Fruit fly (Drosophila melanogaster) whole organism, embryonic: Measurements from ENCODE around the gene CG11843.
A peak's percentile ranks its signal among the peaks of the same experiment; 100 is the strongest.

ENCODE experiments used
- Asciz ChIP-seq: fragments of 200-800 bp; sonication (Bioruptor generic); optimal IDR thresholded peaks from 2 replicates; lab custom pipeline; 2017; ENCODE audit warnings: missing biosample characterization, mild to moderate bottlenecking, missing genetic modification characterization, missing genetic modification reagents
- CG10654 ChIP-seq: fragments of 200-800 bp; sonication (Bioruptor generic); optimal IDR thresholded peaks from 2 replicates; lab custom pipeline; 2016; ENCODE audit warnings: missing biosample characterization, missing genetic modification characterization
- CG11504 ChIP-seq: fragments of 200-800 bp; sonication (Bioruptor generic); optimal IDR thresholded peaks from 3 replicates; lab custom pipeline; 2019; ENCODE audit warnings: missing biosample characterization, mild to moderate bottlenecking, missing genetic modification characterization, moderate library complexity
- CG12219 ChIP-seq: fragments of 200-800 bp; sonication (Bioruptor generic); optimal IDR thresholded peaks from 3 replicates; lab custom pipeline; 2018; ENCODE audit warnings: missing biosample characterization, mild to moderate bottlenecking, missing genetic modification characterization
- CG1233 ChIP-seq: fragments of 200-800 bp; sonication (Bioruptor generic); optimal IDR thresholded peaks from 4 replicates; lab custom pipeline; 2018; ENCODE audit warnings: missing biosample characterization, mild to moderate bottlenecking, missing genetic modification characterization
- CG13624 ChIP-seq: fragments of 200-800 bp; sonication (Bioruptor generic); optimal IDR thresholded peaks from 2 replicates; lab custom pipeline; 2016; ENCODE audit warnings: missing biosample characterization, missing genetic modification characterization
- CG14014 ChIP-seq: fragments of 200-800 bp; sonication (Bioruptor generic); IDR thresholded peaks from 2 replicates; pipeline ENCODE4 v1.3.6; 2022; ENCODE audit warnings: missing biosample characterization, missing genetic modification characterization
- CG14050 ChIP-seq: fragments of 200-800 bp; sonication (Bioruptor generic); IDR thresholded peaks from 3 replicates; pipeline ENCODE4 v1.3.6; 2022; ENCODE audit warnings: missing biosample characterization, missing genetic modification characterization
- CG2875 ChIP-seq: fragments of 200-800 bp; sonication (Bioruptor generic); optimal IDR thresholded peaks from 2 replicates; lab custom pipeline; 2017; ENCODE audit warnings: missing biosample characterization, mild to moderate bottlenecking, missing genetic modification characterization, missing genetic modification reagents
- CG31365 ChIP-seq: fragments of 200-800 bp; sonication (Bioruptor generic); optimal IDR thresholded peaks from 2 replicates; lab custom pipeline; 2018; ENCODE audit warnings: missing biosample characterization, mild to moderate bottlenecking, missing genetic modification characterization
- CG3163 ChIP-seq: fragments of 200-800 bp; sonication (Bioruptor generic); optimal IDR thresholded peaks from 3 replicates; lab custom pipeline; 2016; ENCODE audit warnings: missing biosample characterization, missing genetic modification characterization
- CG4617 ChIP-seq: fragments of 200-800 bp; sonication (Bioruptor generic); optimal IDR thresholded peaks from 3 replicates; lab custom pipeline; 2016; ENCODE audit warnings: missing biosample characterization, missing genetic modification characterization, borderline replicate concordance
- CG7839 ChIP-seq: fragments of 200-800 bp; sonication (Bioruptor generic); optimal IDR thresholded peaks from 3 replicates; lab custom pipeline; 2018; ENCODE audit warnings: missing biosample characterization, mild to moderate bottlenecking, missing genetic modification characterization, moderate library complexity
- CG8281 ChIP-seq: fragments of 200-800 bp; sonication (Bioruptor generic); optimal IDR thresholded peaks from 2 replicates; lab custom pipeline; 2018; ENCODE audit warnings: missing biosample characterization, mild to moderate bottlenecking, missing genetic modification characterization, moderate library complexity
- CG8924 ChIP-seq: fragments of 200-800 bp; optimal IDR thresholded peaks from 3 replicates; lab custom pipeline; 2019; ENCODE audit warnings: missing biosample characterization, mild to moderate bottlenecking, missing genetic modification characterization, moderate library complexity
- D19A ChIP-seq: fragments of 200-800 bp; optimal IDR thresholded peaks from 3 replicates; lab custom pipeline; 2019; ENCODE audit warnings: missing biosample characterization, mild to moderate bottlenecking, missing genetic modification characterization, moderate library complexity
- Fer1 ChIP-seq: fragments of 200-800 bp; sonication (Bioruptor generic); optimal IDR thresholded peaks from 2 replicates; lab custom pipeline; 2017; ENCODE audit warnings: missing biosample characterization, mild to moderate bottlenecking, missing genetic modification characterization
- Hmr ChIP-seq: fragments of 200-800 bp; sonication (Bioruptor generic); optimal IDR thresholded peaks from 3 replicates; lab custom pipeline; 2017; ENCODE audit warnings: mild to moderate bottlenecking, missing biosample characterization, missing genetic modification reagents, missing genetic modification characterization
- MBD-R2 ChIP-seq: fragments of 200-800 bp; sonication (Bioruptor generic); IDR thresholded peaks from 2 replicates; pipeline ENCODE4 v1.3.6; 2022; ENCODE audit warnings: missing biosample characterization, missing genetic modification characterization
- NC2β ChIP-seq: fragments of 200-800 bp; sonication (Bioruptor generic); optimal IDR thresholded peaks from 2 replicates; lab custom pipeline; 2016; ENCODE audit warnings: missing biosample characterization, missing genetic modification characterization
- Nf-YC ChIP-seq: fragments of 200-800 bp; optimal IDR thresholded peaks from 3 replicates; lab custom pipeline; 2019; ENCODE audit warnings: missing biosample characterization, mild to moderate bottlenecking, missing genetic modification characterization, moderate library complexity
- Sry-β ChIP-seq: fragments of 200-800 bp; sonication (Bioruptor generic); optimal IDR thresholded peaks from 2 replicates; lab custom pipeline; 2018; ENCODE audit warnings: missing biosample characterization, mild to moderate bottlenecking, missing genetic modification characterization, moderate library complexity
- Taf1 ChIP-seq: fragments of 200-800 bp; sonication (Bioruptor generic); IDR thresholded peaks from 2 replicates; pipeline ENCODE4 v1.3.6; 2022; ENCODE audit warnings: missing biosample characterization, missing genetic modification characterization
- Trl ChIP-seq, 3 experiments: fragments of >200 bp in 2 of 3; fragments of 200-800 bp in 1 of 3; sonication (Bioruptor generic) in 1 of 3; optimal IDR thresholded peaks; 2 replicates in 1 of 3; 3 replicates in 2 of 3; lab custom pipeline; 2016 to 2017; ENCODE audit warnings: missing biosample characterization in 1 of 3, missing genetic modification characterization in 1 of 3
- Xbp1 ChIP-seq: fragments of 200-800 bp; sonication (Bioruptor generic); optimal IDR thresholded peaks from 3 replicates; lab custom pipeline; 2016; ENCODE audit warnings: missing biosample characterization, mild to moderate bottlenecking, missing genetic modification characterization
- az2 ChIP-seq: fragments of 200-800 bp; sonication (Bioruptor generic); optimal IDR thresholded peaks from 3 replicates; lab custom pipeline; 2016; ENCODE audit warnings: missing biosample characterization, missing genetic modification characterization
- bab2 ChIP-seq: fragments of 200-800 bp; sonication (Bioruptor generic); optimal IDR thresholded peaks from 2 replicates; lab custom pipeline; 2016; ENCODE audit warnings: missing biosample characterization, missing genetic modification characterization
- chif ChIP-seq, 2 experiments: fragments of 200-800 bp; sonication (Bioruptor generic); optimal IDR thresholded peaks; 3 replicates each; lab custom pipeline; 2016; ENCODE audit warnings: missing biosample characterization in 2 of 2, missing genetic modification characterization in 2 of 2
- ci ChIP-seq: fragments of 200-800 bp; sonication (Bioruptor generic); IDR thresholded peaks from 3 replicates; pipeline ENCODE4 v1.3.6; 2022; ENCODE audit warnings: missing biosample characterization, missing genetic modification characterization
- dm ChIP-seq: fragments of 200-800 bp; sonication (Bioruptor generic); optimal IDR thresholded peaks from 3 replicates; lab custom pipeline; 2016; ENCODE audit warnings: missing biosample characterization, missing genetic modification characterization
- dysf ChIP-seq: fragments of 200-800 bp; sonication (Bioruptor generic); IDR thresholded peaks from 3 replicates; pipeline ENCODE4 v1.3.6; 2022; ENCODE audit warnings: missing biosample characterization, missing genetic modification characterization
- eyg ChIP-seq: fragments of 200-800 bp; sonication (Bioruptor generic); optimal IDR thresholded peaks from 3 replicates; lab custom pipeline; 2016; ENCODE audit warnings: missing biosample characterization, missing genetic modification characterization
- ftz-f1 ChIP-seq: fragments of 200-800 bp; sonication (Bioruptor generic); optimal IDR thresholded peaks from 2 replicates; lab custom pipeline; 2016; ENCODE audit warnings: missing biosample characterization, missing genetic modification characterization
- grau ChIP-seq: fragments of 200-800 bp; optimal IDR thresholded peaks from 3 replicates; lab custom pipeline; 2019; ENCODE audit warnings: missing biosample characterization, mild to moderate bottlenecking, missing genetic modification characterization, moderate library complexity
- gsb ChIP-seq: fragments of 200-800 bp; sonication (Bioruptor generic); IDR thresholded peaks from 2 replicates; pipeline ENCODE4 v1.3.6; 2022; ENCODE audit warnings: missing biosample characterization, missing genetic modification characterization
- hth ChIP-seq: fragments of >200 bp; optimal IDR thresholded peaks from 2 replicates; lab custom pipeline; 2017; ENCODE audit warnings: inconsistent platforms
- lola ChIP-seq, 3 experiments: fragments of >200 bp in 2 of 3; fragments of 200-800 bp in 1 of 3; sonication (Bioruptor generic) in 1 of 3; optimal IDR thresholded peaks; 2 replicates each; lab custom pipeline; 2017 to 2019; ENCODE audit warnings: missing biosample characterization in 3 of 3, missing genetic modification characterization in 3 of 3, mild to moderate bottlenecking in 1 of 3, moderate library complexity in 1 of 3
- nerfin-2 ChIP-seq: fragments of 200-800 bp; sonication (Bioruptor generic); IDR thresholded peaks from 2 replicates; pipeline ENCODE4 v1.3.6; 2022; ENCODE audit warnings: missing biosample characterization, missing genetic modification characterization; ENCODE audit not compliant: partially characterized antibody
- otp ChIP-seq: fragments of 200-800 bp; sonication (Bioruptor generic); IDR thresholded peaks from 3 replicates; pipeline ENCODE4, ENCODE4 v1.3.6; 2022; ENCODE audit warnings: missing biosample characterization, missing genetic modification characterization
- repo ChIP-seq: fragments of 200-800 bp; sonication (Bioruptor generic); optimal IDR thresholded peaks from 2 replicates; lab custom pipeline; 2016; ENCODE audit warnings: missing biosample characterization, missing genetic modification characterization
- sc ChIP-seq, 3 experiments: fragments of >200 bp in 2 of 3; fragments of 200-800 bp in 1 of 3; sonication (Bioruptor generic) in 1 of 3; optimal IDR thresholded peaks; 2 replicates in 2 of 3; 3 replicates in 1 of 3; lab custom pipeline; 2017; ENCODE audit warnings: mild to moderate bottlenecking in 1 of 3, missing biosample characterization in 1 of 3, missing genetic modification characterization in 1 of 3, missing genetic modification reagents in 1 of 3
- sens ChIP-seq: fragments of 200-800 bp; sonication (Bioruptor generic); peaks from one replicate; lab custom pipeline; 2016; ENCODE audit warnings: missing biosample characterization, missing genetic modification characterization
- sna ChIP-seq: fragments of 200-800 bp; sonication (Bioruptor generic); IDR thresholded peaks from 2 replicates; pipeline ENCODE4 v1.3.6; 2022; ENCODE audit warnings: missing biosample characterization, missing genetic modification characterization; ENCODE audit not compliant: partially characterized antibody
- sqz ChIP-seq: fragments of 200-800 bp; sonication (Bioruptor generic); optimal IDR thresholded peaks from 3 replicates; lab custom pipeline; 2018; ENCODE audit warnings: missing biosample characterization, mild to moderate bottlenecking, missing genetic modification characterization
- trh ChIP-seq: fragments of 200-800 bp; sonication (Bioruptor generic); optimal IDR thresholded peaks from 2 replicates; lab custom pipeline; 2016; ENCODE audit warnings: missing biosample characterization, missing genetic modification characterization
- tx ChIP-seq: fragments of 200-800 bp; sonication (Bioruptor generic); optimal IDR thresholded peaks from 2 replicates; lab custom pipeline; 2016; ENCODE audit warnings: missing biosample characterization, missing genetic modification characterization

CG11843 gene

dm6 chr3R:29038960-29039581 is 15.1 kb upstream of the CG11843 start, which contains the start of the genes Slu7 and Pkc98E (continued):
- TF ChIP-seq nerfin-2 (GFP tag; lab: Robert Waterston, UW) (peak; percentile 80), sqz (no peak), CG14014 (0 out of 2 replicates have a peak, but pooled peaks have one; percentile 32), hth (lab: Kevin White, UChicago) (no peak), chif (GFP tag; optimal IDR thresholded peaks at IDR 0.05; lab: Kevin White, UChicago) (peak; percentile 43 to 56), gsb (GFP tag; lab: Robert Waterston, UW) (no peak), trh (GFP tag; lab: Kevin White, UChicago) (peak; percentile 23)

- TF ChIP-seq MBD-R2 (peak; percentile 36), Nf-YC (tag; lab: Kevin White, UChicago) (peak; percentile 91), dysf (GFP tag; lab: Robert Waterston, UW) (0 out of 3 replicates have a peak, but pooled peaks have one; percentile 8), CG3163 (GFP tag; lab: Kevin White, UChicago) (peak; percentile 33), CG8924 (tag; lab: Kevin White, UChicago) (peak; percentile 8), Sry-β (no peak), CG12219 (GFP tag; lab: Kevin White, UChicago) (no peak), Fer1 (GFP tag; lab: Kevin White, UChicago) (no peak), sna (GFP tag; lab: Robert Waterston, UW) (0 out of 2 replicates have a peak, but pooled peaks have one; percentile 30), NC2β (GFP tag; lab: Kevin White, UChicago) (peak; percentile 24), Taf1 (GFP tag; lab: Robert Waterston, UW) (no peak), CG10654 (GFP tag; lab: Kevin White, UChicago) (peak; percentile 42), ftz-f1 (GFP tag; lab: Kevin White, UChicago) (peak; percentile 96), Trl (optimal IDR thresholded peaks at IDR 0.05; lab: Kevin White, UChicago) (no peak), Trl (GFP tag; optimal IDR thresholded peaks at IDR 0.05; lab: Kevin White, UChicago) (peak; percentile 44), repo (GFP tag; lab: Kevin White, UChicago) (peak; percentile 11), az2 (no peak), tx (GFP tag; lab: Kevin White, UChicago) (no peak), Xbp1 (GFP tag; lab: Kevin White, UChicago) (peak; percentile 51), lola (GFP tag; optimal IDR thresholded peaks at IDR 0.05; lab: Kevin White, UChicago) (no peak), D19A (tag; lab: Kevin White, UChicago) (no peak), CG31365 (tag; lab: Kevin White, UChicago) (no peak), Asciz (GFP tag; lab: Kevin White, UChicago) (no peak), CG13624 (peak; percentile 11), ci (GFP tag; lab: Robert Waterston, UW) (peak; percentile 48; the same call in 2 of the 3 replicates), CG7839 (tag; lab: Kevin White, UChicago) (peak; percentile 6), eyg (GFP tag; lab: Kevin White, UChicago) (no peak), Hmr (GFP tag; lab: Kevin White, UChicago) (no peak), CG14050 (GFP tag; lab: Robert Waterston, UW) (no peak), bab2 (GFP tag; lab: Kevin White, UChicago) (no peak), CG1233 (GFP tag; lab: Kevin White, UChicago) (peak; percentile 15), CG11504 (tag; lab: Kevin White, UChicago) (peak; percentile 23), dm (GFP tag; lab: Kevin White, UChicago) (peak; percentile 47), CG8281 (no peak), otp (peak; percentile 37; the same call in 1 of the 3 replicates), CG2875 (GFP tag; lab: Kevin White, UChicago) (no peak), sens (GFP tag; lab: Kevin White, UChicago) (peak; percentile 92), CG4617 (GFP tag; lab: Kevin White, UChicago) (peak; percentile 41), grau (no peak), sc (optimal IDR thresholded peaks at IDR 0.05; lab: Kevin White, UChicago) (no peak), sc (GFP tag; optimal IDR thresholded peaks at IDR 0.05; lab: Kevin White, UChicago) (no peak)
Observed at dm6 chr3R:29039704-29040430, 14.3 kb upstream of the CG11843 start.
